Worm (Caenorhabditis elegans) whole organism, midembryonic: ENCODE measurements around the gene F08H9.4.

Experiments
- T22C8.4 ChIP-seq: fragments of 200-800 bp; sonication (Bioruptor generic); IDR thresholded peaks from 2 replicates; pipeline ENCODE4 v1.3.6; 2022; ENCODE audit warnings: missing genetic modification characterization, missing compliant biosample characterization
- cog-1 ChIP-seq: sonication (generic microtip); optimal IDR thresholded peaks from 2 replicates; lab custom pipeline; 2016; ENCODE audit warnings: missing genetic modification characterization, missing compliant biosample characterization
- flt-1 ChIP-seq: fragments of 200-800 bp; sonication (Bioruptor generic); IDR thresholded peaks from 2 replicates; pipeline ENCODE4 v1.3.6; 2022; ENCODE audit warnings: missing genetic modification characterization, missing compliant biosample characterization
- klf-2 ChIP-seq: fragments of 200-800 bp; sonication (Bioruptor generic); conservative IDR thresholded peaks from 2 replicates; pipeline ENCODE4 v1.3.6; 2022; ENCODE audit warnings: missing genetic modification reagents, missing genetic modification characterization, missing compliant biosample characterization
- med-1 ChIP-seq: sonication (generic microtip); optimal IDR thresholded peaks from 2 replicates; lab custom pipeline; 2017; ENCODE audit warnings: missing genetic modification characterization, mild to moderate bottlenecking, missing compliant biosample characterization, antibody characterized with exemption, missing genetic modification reagents; ENCODE audit not compliant: insufficient read depth
- ref-1 ChIP-seq: fragments of 200-800 bp; sonication (Bioruptor generic); conservative IDR thresholded peaks from 2 replicates; pipeline ENCODE4 v1.3.6; 2022; ENCODE audit warnings: missing genetic modification reagents, missing genetic modification characterization, missing compliant biosample characterization
- ztf-23 ChIP-seq: fragments of 200-800 bp; sonication (Bioruptor generic); IDR thresholded peaks from 2 replicates; pipeline ENCODE4 v1.3.6; 2022; ENCODE audit warnings: missing genetic modification reagents, missing genetic modification characterization, missing compliant biosample characterization
- ztf-29 ChIP-seq: fragments of 200-800 bp; sonication (Bioruptor generic); IDR thresholded peaks from 2 replicates; pipeline ENCODE4 v1.3.6; 2022; ENCODE audit warnings: missing genetic modification reagents, missing genetic modification characterization, missing compliant biosample characterization

DNA sequence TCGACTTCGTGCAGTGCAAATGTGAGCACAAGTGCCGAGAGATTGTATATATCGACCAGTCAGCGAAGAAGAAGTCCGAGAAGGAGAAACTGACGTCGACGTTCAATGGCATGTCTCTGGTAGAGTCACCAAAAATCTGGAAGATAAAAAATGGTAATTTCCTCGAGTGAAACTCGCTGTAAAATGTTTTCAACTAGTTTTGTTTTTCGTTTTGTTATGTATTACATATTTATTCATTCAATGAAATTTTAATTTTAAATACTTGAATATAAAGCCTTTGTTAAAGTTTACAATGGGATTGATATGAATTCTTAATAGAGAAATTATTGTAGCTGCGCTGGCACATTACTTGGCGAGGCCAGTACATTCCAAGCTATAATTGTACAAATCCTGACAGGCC lies 44.4 kb downstream of the F08H9.4 start:
- TF ChIP-seq med-1 (no peak), klf-2 (GFP tag; lab: Robert Waterston, UW) (no peak), T22C8.4 (no peak), ztf-23 (no peak), flt-1 (GFP tag; lab: Robert Waterston, UW) (no peak), ref-1 (no peak), ztf-29 (GFP tag; lab: Robert Waterston, UW) (no peak), cog-1 (tag; lab: Kevin White, UChicago) (no peak)
